Fruit fly (Drosophila melanogaster): ENCODE results near the gene CG13484.

DNA sequence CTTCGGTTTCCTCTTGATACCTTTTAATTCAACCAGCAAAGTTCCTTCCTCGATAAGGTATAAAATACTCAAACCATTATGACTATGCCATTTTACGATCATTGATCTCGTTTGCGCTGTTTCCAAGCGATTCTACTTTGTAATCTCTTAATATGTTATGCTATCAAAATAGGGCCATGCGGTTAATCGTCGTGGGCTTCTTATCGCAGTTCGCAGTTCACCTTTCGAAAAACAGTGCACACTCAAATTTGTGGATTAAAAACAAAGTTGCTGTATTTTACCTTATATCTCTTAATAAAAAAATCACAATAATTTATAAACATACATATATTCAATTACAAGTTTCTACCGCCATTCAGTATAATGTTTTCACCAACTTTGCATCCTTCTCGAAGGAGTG is 47.2 kb upstream of the CG13484 start:
- TF ChIP-seq h (optimal IDR thresholded peaks at IDR 0.05), result no peak
- no peak for TF ChIP-seq psq (optimal IDR thresholded peaks at IDR 0.05)
